Worm (Caenorhabditis elegans): ENCODE results near the gene Y55F3BL.4.

Y55F3BL.4 gene

ce11 chrIV:830262-830960 lies 25.5 kb downstream of the Y55F3BL.4 start:
- TF ChIP-seq snu-23 (GFP tag; optimal IDR thresholded peaks at IDR 0.05) (no peak), tbx-2 (tag; optimal IDR thresholded peaks at IDR 0.05) (no peak), efl-1 (optimal IDR thresholded peaks at IDR 0.05) (no peak), efl-1 (GFP tag; optimal IDR thresholded peaks at IDR 0.05 in 1 of 2) (peak in 1 of 2 experiments; percentile 54)

ce11 chrIV:831796-832486 lies 27.0 kb downstream of the Y55F3BL.4 start, which contains the start of the genes madf-1 and Y55F3BR.10:
Gene madf-1, minus strand, starts transcription at chrIV:831896.
Gene Y55F3BR.10, plus strand, starts transcription at chrIV:832436.
- TF ChIP-seq aha-1 (tag; optimal IDR thresholded peaks at IDR 0.05) (no peak), nhr-11 (tag; optimal IDR thresholded peaks at IDR 0.05) (no peak), ceh-90 (tag; optimal IDR thresholded peaks at IDR 0.05) (no peak), ceh-8 (GFP tag; optimal IDR thresholded peaks at IDR 0.05) (no peak), isw-1 (GFP tag; IDR thresholded peaks at IDR 0.05) (no peak), mep-1 (tag; optimal IDR thresholded peaks at IDR 0.05) (no peak), unc-86 (tag; optimal IDR thresholded peaks at IDR 0.05) (no peak), ama-1 (optimal IDR thresholded peaks at IDR 0.05) (no peak), lin-39 (tag; optimal IDR thresholded peaks at IDR 0.05) (no peak), mdl-1 (tag; optimal IDR thresholded peaks at IDR 0.05) (no peak), fkh-10 (GFP tag; optimal IDR thresholded peaks at IDR 0.05) (no peak), pag-3 (tag; optimal IDR thresholded peaks at IDR 0.05; ENCODE audit: borderline replicate concordance, insufficient read depth) (no peak), egl-13 (tag; optimal IDR thresholded peaks at IDR 0.05) (no peak), blmp-1 (tag; optimal IDR thresholded peaks at IDR 0.05) (no peak), elt-2 (tag; optimal IDR thresholded peaks at IDR 0.05) (no peak)

- no peak for TF ChIP-seq nhr-28 (tag; optimal IDR thresholded peaks at IDR 0.05)
- no peak for TF ChIP-seq ets-5 (GFP tag; IDR thresholded peaks at IDR 0.05)
- no peak for TF ChIP-seq nhr-237 (tag; optimal IDR thresholded peaks at IDR 0.05)
- no peak for TF ChIP-seq unc-62 (GFP tag; optimal IDR thresholded peaks at IDR 0.05)
- no peak for TF ChIP-seq ztf-11 (tag; optimal IDR thresholded peaks at IDR 0.05)
- TF ChIP-seq elt-3 (tag; optimal IDR thresholded peaks at IDR 0.05) = no peak
- TF ChIP-seq mep-1 (tag; optimal IDR thresholded peaks at IDR 0.05) = peak; percentile 29
- no peak for TF ChIP-seq hlh-4 (tag; optimal IDR thresholded peaks at IDR 0.05)
- TF ChIP-seq ceh-63 (GFP tag; optimal IDR thresholded peaks at IDR 0.05) = no peak
- TF ChIP-seq nhr-19 (GFP tag; conservative IDR thresholded peaks at IDR 0.05) = no peak
- TF ChIP-seq elt-2 (tag; optimal IDR thresholded peaks at IDR 0.05) = no peak
- TF ChIP-seq sptf-1 (tag; optimal IDR thresholded peaks at IDR 0.05) = no peak
- no peak for TF ChIP-seq unc-130 (tag; optimal IDR thresholded peaks at IDR 0.05)
- no peak for TF ChIP-seq nhr-12 (tag; optimal IDR thresholded peaks at IDR 0.05)
- no peak for TF ChIP-seq snu-23 (GFP tag; optimal IDR thresholded peaks at IDR 0.05)
- peak; percentile 99 for TF ChIP-seq blmp-1 (tag; optimal IDR thresholded peaks at IDR 0.05)
- TF ChIP-seq zip-4 (GFP tag; optimal IDR thresholded peaks at IDR 0.05) = no peak
- no peak for TF ChIP-seq efl-3 (GFP tag; optimal IDR thresholded peaks at IDR 0.05)
- TF ChIP-seq nhr-85 (tag) = no peak
- no peak for TF ChIP-seq irx-1 (tag; optimal IDR thresholded peaks at IDR 0.05)
- peak in 1 of 3 experiments; percentile 6 for TF ChIP-seq dpl-1 (GFP tag; optimal IDR thresholded peaks at IDR 0.05)
- peak in 1 of 2 experiments; percentile 7 for TF ChIP-seq lsy-2 (tag; optimal IDR thresholded peaks at IDR 0.05)
- no peak for TF ChIP-seq lin-35 (GFP tag; optimal IDR thresholded peaks at IDR 0.05)
- TF ChIP-seq sup-37 (GFP tag; optimal IDR thresholded peaks at IDR 0.05) = no peak
- TF ChIP-seq C16A3.4 (tag; optimal IDR thresholded peaks at IDR 0.05) = no peak
- TF ChIP-seq xbp-1 (tag; optimal IDR thresholded peaks at IDR 0.05) = no peak
Observed at ce11 chrIV:833517-833916, 28.6 kb downstream of the Y55F3BL.4 start.
